Worm (Caenorhabditis elegans): Measurements from ENCODE around the gene lips-11.

lips-11 gene

DNA sequence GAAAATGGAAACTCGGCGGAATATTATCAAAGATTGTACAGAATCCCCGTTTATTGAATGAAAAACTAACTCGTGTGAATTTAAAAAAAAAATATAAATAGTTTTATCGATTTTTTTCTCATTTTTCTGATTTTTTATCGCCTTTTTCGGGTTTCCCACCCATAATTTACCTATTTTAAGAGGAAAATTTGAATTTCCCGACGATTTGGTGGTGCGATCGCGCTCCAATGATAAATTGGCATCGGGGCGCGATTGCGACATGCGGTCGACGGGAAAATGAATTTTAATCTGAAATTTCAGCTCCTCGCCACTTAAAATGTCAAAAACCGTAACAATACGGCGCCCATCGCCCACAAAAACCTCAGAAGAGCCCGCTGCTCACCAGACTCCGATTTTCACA, 16.9 kb upstream of the lips-11 start, which contains the start of gene taf-6.1:
TSS of gene taf-6.1 (plus strand) at position 301 of the 400 bp plus-strand sequence.
- no peak for TF ChIP-seq tab-1 (GFP tag; IDR thresholded peaks at IDR 0.05)
- no peak for TF ChIP-seq cog-1 (tag; optimal IDR thresholded peaks at IDR 0.05)
- no peak for TF ChIP-seq T22C8.4 (GFP tag; IDR thresholded peaks at IDR 0.05)
- TF ChIP-seq ztf-29 (GFP tag; IDR thresholded peaks at IDR 0.05): no peak
- TF ChIP-seq ztf-23 (GFP tag; IDR thresholded peaks at IDR 0.05): no peak
- no peak for TF ChIP-seq flt-1 (GFP tag; IDR thresholded peaks at IDR 0.05)

DNA sequence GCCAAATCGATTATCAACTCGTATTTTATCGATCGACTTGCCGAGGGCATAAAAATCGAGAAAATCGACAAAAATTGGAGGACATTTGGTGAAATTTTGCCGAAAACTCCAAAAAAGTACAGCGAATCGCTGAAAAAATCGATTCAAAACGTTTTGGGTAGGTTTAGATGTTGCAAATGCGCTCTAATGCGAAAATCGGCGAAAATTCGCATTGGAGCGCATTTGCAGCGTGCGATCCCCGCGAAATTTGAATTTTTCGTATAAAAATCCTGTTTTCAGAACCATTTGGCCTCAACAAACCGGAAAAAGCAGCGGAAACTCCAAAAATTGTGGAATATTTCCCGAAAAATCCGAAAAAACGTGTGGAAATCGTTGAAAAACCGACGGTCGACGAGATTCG, 15.7 kb upstream of the lips-11 start:
- no peak for TF ChIP-seq klf-2 (GFP tag; conservative IDR thresholded peaks at IDR 0.05)
- TF ChIP-seq med-1 (GFP tag; optimal IDR thresholded peaks at IDR 0.05; ENCODE audit: insufficient read depth): no peak
- TF ChIP-seq cog-1 (tag; optimal IDR thresholded peaks at IDR 0.05): no peak
- no peak for TF ChIP-seq ztf-23 (GFP tag; IDR thresholded peaks at IDR 0.05)
- TF ChIP-seq ref-1 (GFP tag; conservative IDR thresholded peaks at IDR 0.05): no peak
- no peak for TF ChIP-seq ztf-29 (GFP tag; IDR thresholded peaks at IDR 0.05)
- no peak for TF ChIP-seq flt-1 (GFP tag; IDR thresholded peaks at IDR 0.05)
- no peak for TF ChIP-seq tab-1 (GFP tag; IDR thresholded peaks at IDR 0.05)
- no peak for TF ChIP-seq T22C8.4 (GFP tag; IDR thresholded peaks at IDR 0.05)

- no peak for TF ChIP-seq ztf-23 (GFP tag; IDR thresholded peaks at IDR 0.05)
- no peak for TF ChIP-seq flt-1 (GFP tag; IDR thresholded peaks at IDR 0.05)
- no peak for TF ChIP-seq med-1 (GFP tag; optimal IDR thresholded peaks at IDR 0.05; ENCODE audit: insufficient read depth)
- no peak for TF ChIP-seq klf-2 (GFP tag; conservative IDR thresholded peaks at IDR 0.05)
- no peak for TF ChIP-seq cog-1 (tag; optimal IDR thresholded peaks at IDR 0.05)
- no peak for TF ChIP-seq T22C8.4 (GFP tag; IDR thresholded peaks at IDR 0.05)
- TF ChIP-seq ref-1 (GFP tag; conservative IDR thresholded peaks at IDR 0.05): no peak
- TF ChIP-seq ztf-29 (GFP tag; IDR thresholded peaks at IDR 0.05): no peak
- TF ChIP-seq tab-1 (GFP tag; IDR thresholded peaks at IDR 0.05): no peak
These were observed 14.0 kb upstream of the lips-11 start for ce11 chrII:1124757-1125156.

DNA sequence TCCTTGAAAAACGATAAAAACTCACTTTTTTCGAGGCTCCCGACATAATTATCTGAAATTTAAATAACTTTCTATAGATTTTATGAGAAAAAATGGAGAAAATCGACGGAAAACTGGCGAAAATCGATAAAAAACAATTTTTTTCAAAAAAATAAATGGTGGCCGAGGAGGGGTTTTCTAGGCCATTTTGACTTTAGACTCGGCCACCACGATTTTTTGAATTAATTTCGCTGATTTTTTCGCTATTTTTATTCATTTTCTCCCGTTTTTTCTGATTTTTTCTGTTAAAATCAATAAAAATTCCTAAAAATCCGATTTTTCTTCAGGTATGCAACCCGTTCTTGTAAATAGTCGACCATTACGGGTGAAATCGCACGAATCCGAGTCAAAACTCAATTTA, 12.4 kb upstream of the lips-11 start, which contains the start of the genes sut-1 and eri-3:
TSS of gene sut-1 (minus strand) at position 58 of the 400 bp plus-strand sequence.
TSS of gene eri-3 (plus strand) at position 327 of the 400 bp plus-strand sequence.
- TF ChIP-seq tab-1 (GFP tag; IDR thresholded peaks at IDR 0.05): no peak
- no peak for TF ChIP-seq klf-2 (GFP tag; conservative IDR thresholded peaks at IDR 0.05)
- no peak for TF ChIP-seq cog-1 (tag; optimal IDR thresholded peaks at IDR 0.05)
- no peak for TF ChIP-seq med-1 (GFP tag; optimal IDR thresholded peaks at IDR 0.05; ENCODE audit: insufficient read depth)
- TF ChIP-seq ref-1 (GFP tag; conservative IDR thresholded peaks at IDR 0.05): no peak
- TF ChIP-seq T22C8.4 (GFP tag; IDR thresholded peaks at IDR 0.05): no peak
- no peak for TF ChIP-seq ztf-23 (GFP tag; IDR thresholded peaks at IDR 0.05)
- no peak for TF ChIP-seq flt-1 (GFP tag; IDR thresholded peaks at IDR 0.05)
- no peak for TF ChIP-seq ztf-29 (GFP tag; IDR thresholded peaks at IDR 0.05)

ce11 chrII:1117992-1118729, 7.4 kb upstream of the lips-11 start, which contains the start of gene lips-13:
Gene lips-13, minus strand, starts transcription at chrII:1118042.
- TF ChIP-seq med-1 (GFP tag; optimal IDR thresholded peaks at IDR 0.05; ENCODE audit: insufficient read depth) (no peak), flt-1 (GFP tag; IDR thresholded peaks at IDR 0.05) (no peak), cog-1 (tag; optimal IDR thresholded peaks at IDR 0.05) (no peak), T22C8.4 (GFP tag; IDR thresholded peaks at IDR 0.05) (no peak), ref-1 (GFP tag; conservative IDR thresholded peaks at IDR 0.05) (no peak), klf-2 (GFP tag; conservative IDR thresholded peaks at IDR 0.05) (no peak), ztf-29 (GFP tag; IDR thresholded peaks at IDR 0.05) (no peak), tab-1 (GFP tag; IDR thresholded peaks at IDR 0.05) (no peak), ztf-23 (GFP tag; IDR thresholded peaks at IDR 0.05) (no peak)

DNA sequence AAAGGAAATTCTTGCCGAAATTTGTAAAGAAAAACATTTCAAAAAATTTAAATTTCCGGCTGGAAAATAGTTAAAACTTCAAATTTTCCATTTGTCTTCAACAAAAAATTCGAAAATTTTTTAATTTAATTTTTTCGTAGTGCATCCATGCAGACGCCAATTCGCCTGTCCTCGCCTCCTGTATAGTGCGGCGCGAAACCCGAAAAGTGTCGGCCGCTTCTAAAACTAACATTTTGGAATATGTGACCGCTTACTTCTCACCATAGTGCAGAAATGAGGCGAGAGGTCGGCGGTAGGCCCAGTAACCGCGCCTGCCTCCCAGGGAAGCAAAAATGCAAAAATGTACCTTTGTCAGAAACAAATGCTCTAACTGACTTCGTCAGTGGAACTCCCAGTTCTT, 5.7 kb upstream of the lips-11 start:
- no peak for TF ChIP-seq ref-1 (GFP tag; conservative IDR thresholded peaks at IDR 0.05)
- TF ChIP-seq cog-1 (tag; optimal IDR thresholded peaks at IDR 0.05): no peak
- no peak for TF ChIP-seq ztf-29 (GFP tag; IDR thresholded peaks at IDR 0.05)
- no peak for TF ChIP-seq med-1 (GFP tag; optimal IDR thresholded peaks at IDR 0.05; ENCODE audit: insufficient read depth)
- no peak for TF ChIP-seq ztf-23 (GFP tag; IDR thresholded peaks at IDR 0.05)
- no peak for TF ChIP-seq klf-2 (GFP tag; conservative IDR thresholded peaks at IDR 0.05)
- TF ChIP-seq flt-1 (GFP tag; IDR thresholded peaks at IDR 0.05): no peak
- no peak for TF ChIP-seq tab-1 (GFP tag; IDR thresholded peaks at IDR 0.05)
- no peak for TF ChIP-seq T22C8.4 (GFP tag; IDR thresholded peaks at IDR 0.05)

- TF ChIP-seq ztf-29 (GFP tag; IDR thresholded peaks at IDR 0.05): no peak
- no peak for TF ChIP-seq med-1 (GFP tag; optimal IDR thresholded peaks at IDR 0.05; ENCODE audit: insufficient read depth)
- no peak for TF ChIP-seq T22C8.4 (GFP tag; IDR thresholded peaks at IDR 0.05)
These were observed 3.3 kb upstream of the lips-11 start, which contains the start of gene lips-12 for ce11 chrII:1114133-1114532. Gene lips-12, minus strand, starts transcription at chrII:1114233.

ce11 chrII:1106914-1107597, 3.7 kb downstream of the lips-11 start, which contains the start of gene col-40:
Gene col-40, minus strand, starts transcription at chrII:1106964.
- TF ChIP-seq klf-2 (GFP tag; conservative IDR thresholded peaks at IDR 0.05): no peak
- TF ChIP-seq T22C8.4 (GFP tag; IDR thresholded peaks at IDR 0.05): no peak
- no peak for TF ChIP-seq ztf-23 (GFP tag; IDR thresholded peaks at IDR 0.05)
- TF ChIP-seq tab-1 (GFP tag; IDR thresholded peaks at IDR 0.05): no peak
- no peak for TF ChIP-seq med-1 (GFP tag; optimal IDR thresholded peaks at IDR 0.05; ENCODE audit: insufficient read depth)
- TF ChIP-seq flt-1 (GFP tag; IDR thresholded peaks at IDR 0.05): no peak
- no peak for TF ChIP-seq ref-1 (GFP tag; conservative IDR thresholded peaks at IDR 0.05)
- TF ChIP-seq ztf-29 (GFP tag; IDR thresholded peaks at IDR 0.05): no peak
- no peak for TF ChIP-seq cog-1 (tag; optimal IDR thresholded peaks at IDR 0.05)

ce11 chrII:1105291-1105690, 5.5 kb downstream of the lips-11 start:
- TF ChIP-seq med-1 (GFP tag; optimal IDR thresholded peaks at IDR 0.05; ENCODE audit: insufficient read depth) (no peak), cog-1 (tag; optimal IDR thresholded peaks at IDR 0.05) (no peak), flt-1 (GFP tag; IDR thresholded peaks at IDR 0.05) (no peak), klf-2 (GFP tag; conservative IDR thresholded peaks at IDR 0.05) (no peak), ref-1 (GFP tag; conservative IDR thresholded peaks at IDR 0.05) (no peak), ztf-23 (GFP tag; IDR thresholded peaks at IDR 0.05) (no peak), ztf-29 (GFP tag; IDR thresholded peaks at IDR 0.05) (no peak), T22C8.4 (GFP tag; IDR thresholded peaks at IDR 0.05) (no peak), tab-1 (GFP tag; IDR thresholded peaks at IDR 0.05) (no peak)
